1 fruit fly cellular context compared by ENCODE assay signal in genomic region chr3L:16043782-16044352, dm6.
TF ChIP-seq lines count a peak whose summit lies in the region.

No protein-coding gene starts in this region.

TF ChIP-seq in whole organism, embryonic, 481 proteins besides CTCF, POLR2A, EP300 and RAD21 (continued from another document):
- TF ChIP-seq crol (GFP tag; IDR thresholded peaks at IDR 0.05; lab: Robert Waterston, UW) (peak; percentile 87), gcm (GFP tag; optimal IDR thresholded peaks at IDR 0.05; lab: Kevin White, UChicago) (peak; percentile 35), TFAM (GFP tag; optimal IDR thresholded peaks at IDR 0.05; lab: Kevin White, UChicago) (no peak), sd (tag; optimal IDR thresholded peaks at IDR 0.05; lab: Kevin White, UChicago) (peak; percentile 69), pros (GFP tag; optimal IDR thresholded peaks at IDR 0.05; lab: Kevin White, UChicago) (peak; percentile 84)
